Fruit fly (Drosophila melanogaster) whole organism, embryonic: ENCODE measurements around the gene Sec5.

ENCODE experiments used
- Aef1 ChIP-seq: fragments of 200-800 bp; sonication (Bioruptor generic); IDR thresholded peaks from 3 replicates; pipeline ENCODE4 v1.3.6; 2022; ENCODE audit warnings: missing biosample characterization, missing genetic modification characterization
- CG13894 ChIP-seq: fragments of 200-800 bp; sonication (Bioruptor generic); optimal IDR thresholded peaks from 3 replicates; lab custom pipeline; 2018; ENCODE audit warnings: missing biosample characterization, mild to moderate bottlenecking, missing genetic modification characterization, moderate library complexity
- CG1529 ChIP-seq: fragments of 200-800 bp; sonication (Bioruptor generic); optimal IDR thresholded peaks from 3 replicates; lab custom pipeline; 2018; ENCODE audit warnings: missing biosample characterization, missing genetic modification characterization
- CG15479 ChIP-seq: fragments of 200-800 bp; sonication (Bioruptor generic); optimal IDR thresholded peaks from 3 replicates; lab custom pipeline; 2019; ENCODE audit warnings: missing biosample characterization, mild to moderate bottlenecking, missing genetic modification characterization, moderate library complexity
- CG15696 ChIP-seq: fragments of 200-800 bp; sonication (Bioruptor generic); optimal IDR thresholded peaks from 2 replicates; lab custom pipeline; 2019; ENCODE audit warnings: missing biosample characterization, mild to moderate bottlenecking, missing genetic modification characterization, moderate library complexity
- CG1602 ChIP-seq: fragments of 200-800 bp; sonication (Bioruptor generic); optimal IDR thresholded peaks from 3 replicates; lab custom pipeline; 2016; ENCODE audit warnings: missing biosample characterization, missing genetic modification characterization
- CG17328 ChIP-seq: fragments of 200-800 bp; sonication (Bioruptor generic); IDR thresholded peaks from 2 replicates; pipeline ENCODE4 v1.3.6; 2022; ENCODE audit warnings: missing biosample characterization, missing genetic modification characterization
- CG17568 ChIP-seq: fragments of 200-800 bp; sonication (Bioruptor generic); optimal IDR thresholded peaks from 2 replicates; lab custom pipeline; 2018; ENCODE audit warnings: missing biosample characterization, mild to moderate bottlenecking, missing genetic modification characterization, moderate library complexity
- CG17829 ChIP-seq: fragments of 200-800 bp; optimal IDR thresholded peaks from 2 replicates; lab custom pipeline; 2019; ENCODE audit warnings: missing biosample characterization, mild to moderate bottlenecking, missing genetic modification characterization, moderate library complexity
- CG1832 ChIP-seq: fragments of 200-800 bp; sonication (Bioruptor generic); optimal IDR thresholded peaks from 2 replicates; lab custom pipeline; 2017; ENCODE audit warnings: missing biosample characterization, mild to moderate bottlenecking, missing genetic modification characterization, inconsistent platforms
- CG18476 ChIP-seq: fragments of 200-800 bp; sonication (Bioruptor generic); optimal IDR thresholded peaks from 2 replicates; lab custom pipeline; 2016; ENCODE audit warnings: missing biosample characterization, mild to moderate bottlenecking, missing genetic modification characterization
- CG2116 ChIP-seq: fragments of 200-800 bp; sonication (Bioruptor generic); optimal IDR thresholded peaks from 3 replicates; lab custom pipeline; 2018; ENCODE audit warnings: missing biosample characterization, mild to moderate bottlenecking, missing genetic modification characterization
- CG2120 ChIP-seq: fragments of 200-800 bp; sonication (Bioruptor generic); optimal IDR thresholded peaks from 3 replicates; lab custom pipeline; 2016; ENCODE audit warnings: missing biosample characterization, missing genetic modification characterization
- CG32772 ChIP-seq: fragments of 200-800 bp; sonication (Bioruptor generic); IDR thresholded peaks from 2 replicates; pipeline ENCODE4 v1.3.6; 2022; ENCODE audit warnings: missing biosample characterization, missing genetic modification characterization
- CG34422 ChIP-seq: fragments of 200-800 bp; sonication (Bioruptor generic); IDR thresholded peaks from 3 replicates; pipeline ENCODE4 v1.3.6; 2022; ENCODE audit warnings: missing biosample characterization, missing genetic modification characterization
- CG4282 ChIP-seq: fragments of 200-800 bp; sonication (Bioruptor generic); optimal IDR thresholded peaks from 2 replicates; lab custom pipeline; 2016; ENCODE audit warnings: missing biosample characterization, missing genetic modification characterization
- CG4424 ChIP-seq: fragments of 200-800 bp; sonication (Bioruptor generic); optimal IDR thresholded peaks from 3 replicates; lab custom pipeline; 2016; ENCODE audit warnings: missing biosample characterization, missing genetic modification characterization
- CG7271 ChIP-seq: fragments of 200-800 bp; sonication (Bioruptor generic); optimal IDR thresholded peaks from 2 replicates; lab custom pipeline; 2018; ENCODE audit warnings: missing biosample characterization, mild to moderate bottlenecking, missing genetic modification characterization, moderate library complexity
- CG7987 ChIP-seq: fragments of 200-800 bp; sonication (Bioruptor generic); optimal IDR thresholded peaks from 2 replicates; lab custom pipeline; 2018; ENCODE audit warnings: missing biosample characterization, mild to moderate bottlenecking, missing genetic modification characterization, moderate library complexity
- D19A ChIP-seq: fragments of 200-800 bp; optimal IDR thresholded peaks from 3 replicates; lab custom pipeline; 2019; ENCODE audit warnings: missing biosample characterization, mild to moderate bottlenecking, missing genetic modification characterization, moderate library complexity
- Dbx ChIP-seq: fragments of 200-800 bp; sonication (Bioruptor generic); IDR thresholded peaks from 3 replicates; pipeline ENCODE4 v1.3.6; 2022; ENCODE audit warnings: missing biosample characterization, missing genetic modification characterization
- Doc2 ChIP-seq: fragments of 200-800 bp; sonication (Bioruptor generic); IDR thresholded peaks from 2 replicates; pipeline ENCODE4 v1.3.6; 2022; ENCODE audit warnings: missing biosample characterization, missing genetic modification characterization
- Eip74EF ChIP-seq, 2 experiments: fragments of 200-800 bp in 1 of 2; fragments of >200 bp in 1 of 2; sonication (Bioruptor generic) in 1 of 2; optimal IDR thresholded peaks; 2 replicates each; lab custom pipeline; 2017 to 2019; ENCODE audit warnings: missing biosample characterization in 2 of 2, missing genetic modification characterization in 2 of 2, mild to moderate bottlenecking in 1 of 2, moderate library complexity in 1 of 2
- Fer1 ChIP-seq: fragments of 200-800 bp; sonication (Bioruptor generic); optimal IDR thresholded peaks from 2 replicates; lab custom pipeline; 2017; ENCODE audit warnings: missing biosample characterization, mild to moderate bottlenecking, missing genetic modification characterization
- Gug ChIP-seq: fragments of 200-800 bp; sonication (Bioruptor generic); IDR thresholded peaks from 4 replicates; pipeline ENCODE4 v1.3.6; 2022; ENCODE audit warnings: missing biosample characterization, missing genetic modification characterization
- Hmr ChIP-seq: fragments of 200-800 bp; sonication (Bioruptor generic); optimal IDR thresholded peaks from 3 replicates; lab custom pipeline; 2017; ENCODE audit warnings: mild to moderate bottlenecking, missing biosample characterization, missing genetic modification reagents, missing genetic modification characterization
- Hmx ChIP-seq: fragments of 200-800 bp; sonication (Bioruptor generic); optimal IDR thresholded peaks from 2 replicates; lab custom pipeline; 2016; ENCODE audit warnings: missing biosample characterization, missing genetic modification characterization
- Hr3 ChIP-seq: fragments of 200-800 bp; sonication (Bioruptor generic); optimal IDR thresholded peaks from 3 replicates; lab custom pipeline; 2016; ENCODE audit warnings: missing biosample characterization, missing genetic modification characterization
- Lhr ChIP-seq: fragments of 200-800 bp; sonication (Bioruptor generic); optimal IDR thresholded peaks from 3 replicates; lab custom pipeline; 2017; ENCODE audit warnings: mild to moderate bottlenecking, missing biosample characterization, missing genetic modification reagents, missing genetic modification characterization
- Oaz ChIP-seq: fragments of 200-800 bp; sonication (Bioruptor generic); IDR thresholded peaks from 2 replicates; pipeline ENCODE4 v1.3.6; 2022; ENCODE audit warnings: missing biosample characterization, missing genetic modification characterization
- al ChIP-seq: fragments of 200-800 bp; sonication (Bioruptor generic); IDR thresholded peaks from 2 replicates; pipeline ENCODE4 v1.3.6; 2022; ENCODE audit warnings: missing biosample characterization, missing genetic modification characterization
- ase ChIP-seq: fragments of 200-800 bp; sonication (Bioruptor generic); IDR thresholded peaks from 3 replicates; pipeline ENCODE4 v1.3.6; 2022; ENCODE audit warnings: missing biosample characterization, missing genetic modification characterization
- bcd ChIP-seq: fragments of 200-800 bp; sonication (Bioruptor generic); optimal IDR thresholded peaks from 2 replicates; lab custom pipeline; 2017; ENCODE audit warnings: missing biosample characterization, mild to moderate bottlenecking, missing genetic modification characterization
- caup ChIP-seq: fragments of 200-800 bp; sonication (Bioruptor generic); optimal IDR thresholded peaks from 3 replicates; lab custom pipeline; 2017; ENCODE audit warnings: missing biosample characterization, mild to moderate bottlenecking, missing genetic modification characterization, moderate library complexity; ENCODE audit not compliant: severe bottlenecking
- chn ChIP-seq: fragments of 200-800 bp; sonication (Bioruptor generic); optimal IDR thresholded peaks from 2 replicates; lab custom pipeline; 2016; ENCODE audit warnings: missing biosample characterization, missing genetic modification characterization
- croc ChIP-seq: fragments of 200-800 bp; sonication (Bioruptor generic); conservative IDR thresholded peaks from 3 replicates; pipeline ENCODE4 v1.3.6; 2022; ENCODE audit warnings: missing biosample characterization, missing genetic modification characterization
- crol ChIP-seq: fragments of 200-800 bp; sonication (Bioruptor generic); IDR thresholded peaks from 2 replicates; pipeline ENCODE4 v1.3.6; 2022; ENCODE audit warnings: missing biosample characterization, missing genetic modification characterization
- ems ChIP-seq: fragments of 200-800 bp; sonication (Bioruptor generic); optimal IDR thresholded peaks from 3 replicates; lab custom pipeline; 2016; ENCODE audit warnings: missing biosample characterization, missing genetic modification characterization
- gcm2 ChIP-seq: fragments of 200-800 bp; sonication (Bioruptor generic); optimal IDR thresholded peaks from 2 replicates; lab custom pipeline; 2016; ENCODE audit warnings: missing biosample characterization, missing genetic modification characterization
- gem ChIP-seq: fragments of 200-800 bp; sonication (Bioruptor generic); optimal IDR thresholded peaks from 2 replicates; lab custom pipeline; 2019; ENCODE audit warnings: missing biosample characterization, mild to moderate bottlenecking, missing genetic modification characterization, moderate library complexity
- gro ChIP-seq: fragments of 200-800 bp; sonication (Bioruptor generic); optimal IDR thresholded peaks from 2 replicates; lab custom pipeline; 2016; ENCODE audit warnings: missing biosample characterization, missing genetic modification characterization
- gt ChIP-seq: fragments of 200-800 bp; sonication (Bioruptor generic); IDR thresholded peaks from 2 replicates; pipeline ENCODE4 v1.3.6; 2022; ENCODE audit warnings: missing biosample characterization, missing genetic modification characterization
- ham ChIP-seq: fragments of 200-800 bp; sonication (Bioruptor generic); IDR thresholded peaks from 2 replicates; pipeline ENCODE4 v1.3.6; 2022; ENCODE audit warnings: missing biosample characterization, missing genetic modification characterization
- ken ChIP-seq: fragments of 200-800 bp; sonication (Bioruptor generic); IDR thresholded peaks from 3 replicates; pipeline ENCODE4 v1.3.6; 2022; ENCODE audit warnings: missing biosample characterization, missing genetic modification characterization
- lmd ChIP-seq: fragments of 200-800 bp; sonication (Bioruptor generic); IDR thresholded peaks from 2 replicates; pipeline ENCODE4 v1.3.6; 2022; ENCODE audit warnings: missing biosample characterization, missing genetic modification characterization
- mam ChIP-seq: fragments of 200-800 bp; sonication (Bioruptor generic); optimal IDR thresholded peaks from 3 replicates; lab custom pipeline; 2016; ENCODE audit warnings: missing biosample characterization, missing genetic modification characterization
- peb ChIP-seq: fragments of 200-800 bp; sonication (Bioruptor generic); IDR thresholded peaks from 2 replicates; pipeline ENCODE4 v1.3.6; 2022; ENCODE audit warnings: missing biosample characterization, missing genetic modification characterization
- pfk ChIP-seq: fragments of 200-800 bp; sonication (Bioruptor generic); optimal IDR thresholded peaks from 2 replicates; lab custom pipeline; 2018; ENCODE audit warnings: missing biosample characterization, mild to moderate bottlenecking, missing genetic modification characterization, moderate library complexity
- prd ChIP-seq, 3 experiments: fragments of >200 bp in 2 of 3; fragments of 200-800 bp in 1 of 3; sonication (Bioruptor generic) in 1 of 3; optimal IDR thresholded peaks in 2 of 3; IDR thresholded peaks in 1 of 3; 2 replicates in 2 of 3; 3 replicates in 1 of 3; pipeline versions ENCODE4 v1.3.6 to Lab custom; 2017 to 2022; ENCODE audit warnings: missing biosample characterization in 1 of 3, missing genetic modification characterization in 1 of 3
- tap ChIP-seq: fragments of 200-800 bp; optimal IDR thresholded peaks from 3 replicates; lab custom pipeline; 2019; ENCODE audit warnings: missing biosample characterization, mild to moderate bottlenecking, missing genetic modification characterization, moderate library complexity
- tgo ChIP-seq: fragments of 200-800 bp; sonication (Bioruptor generic); IDR thresholded peaks from 3 replicates; pipeline ENCODE4 v1.3.6; 2022; ENCODE audit warnings: missing biosample characterization, missing genetic modification characterization

Sec5 gene

dm6 chr2L:3440322-3440721 lies 16.8 kb upstream of the Sec5 start (continued):
- no peak for TF ChIP-seq Lhr
- peak; percentile 27 for TF ChIP-seq mam
- TF ChIP-seq CG7987 (GFP tag; lab: Kevin White, UChicago) = peak; percentile 9
- TF ChIP-seq Hmx = no peak
- TF ChIP-seq lmd (GFP tag; lab: Robert Waterston, UW) = peak; percentile 82
- TF ChIP-seq CG18476 (GFP tag; lab: Kevin White, UChicago) = no peak
- no peak for TF ChIP-seq D19A (tag; lab: Kevin White, UChicago)
- no peak for TF ChIP-seq CG15696
- peak; percentile 81 for TF ChIP-seq ase
- peak; percentile 68 for TF ChIP-seq Hmr (GFP tag; lab: Kevin White, UChicago)
- TF ChIP-seq CG1832 (GFP tag; lab: Kevin White, UChicago) = no peak
- no peak for TF ChIP-seq gro (GFP tag; lab: Kevin White, UChicago)
- no peak for TF ChIP-seq Eip74EF (GFP tag; optimal IDR thresholded peaks at IDR 0.05; lab: Kevin White, UChicago)
- peak; percentile 83; the same call in 2 of the 3 replicates for TF ChIP-seq CG34422
- TF ChIP-seq chn (GFP tag; lab: Kevin White, UChicago) = peak; percentile 54
- TF ChIP-seq croc (GFP tag; lab: Robert Waterston, UW) = peak; percentile 46; the same call in 2 of the 3 replicates
- 0 out of 2 replicates have a peak, but pooled peaks have one; percentile 57 for TF ChIP-seq gt (GFP tag; lab: Robert Waterston, UW)
- TF ChIP-seq CG1602 = peak; percentile 44
- no peak for TF ChIP-seq CG17568 (GFP tag; lab: Kevin White, UChicago)
- TF ChIP-seq CG4282 (GFP tag; lab: Kevin White, UChicago) = no peak
- TF ChIP-seq pfk (GFP tag; lab: Kevin White, UChicago) = no peak
- peak; percentile 64 for TF ChIP-seq peb
- peak; percentile 73 for TF ChIP-seq Fer1 (GFP tag; lab: Kevin White, UChicago)
- TF ChIP-seq caup (GFP tag; lab: Kevin White, UChicago) = peak; percentile 27
- peak; percentile 44 for TF ChIP-seq Aef1 (GFP tag; lab: Robert Waterston, UW)
- TF ChIP-seq Gug = peak; percentile 49; the same call in 2 of the 4 replicates
- no peak for TF ChIP-seq Doc2 (GFP tag; lab: Robert Waterston, UW)
- TF ChIP-seq ham = no peak
- TF ChIP-seq CG17829 (tag; lab: Kevin White, UChicago) = peak; percentile 65
- no peak for TF ChIP-seq prd (optimal IDR thresholded peaks at IDR 0.05; lab: Kevin White, UChicago)
- TF ChIP-seq prd (GFP tag; IDR thresholded peaks at IDR 0.05; lab: Robert Waterston, UW) = peak; percentile 82
- TF ChIP-seq tgo (GFP tag; lab: Robert Waterston, UW) = peak; percentile 81
- TF ChIP-seq CG32772 (GFP tag; lab: Robert Waterston, UW) = peak; percentile 76
- peak; percentile 77 for TF ChIP-seq CG17328 (GFP tag; lab: Robert Waterston, UW)
- no peak for TF ChIP-seq CG2116 (GFP tag; lab: Kevin White, UChicago)
- TF ChIP-seq CG13894 (tag; lab: Kevin White, UChicago) = no peak
- no peak for TF ChIP-seq CG15479 (GFP tag; lab: Kevin White, UChicago)
- TF ChIP-seq Oaz (GFP tag; lab: Robert Waterston, UW) = peak; percentile 48; the same call in 1 of the 2 replicates
- peak; percentile 55 for TF ChIP-seq CG2120
- peak; percentile 64 for TF ChIP-seq bcd (GFP tag; lab: Kevin White, UChicago)
- no peak for TF ChIP-seq gcm2
- 0 out of 3 replicates have a peak, but pooled peaks have one; percentile 43 for TF ChIP-seq Dbx (GFP tag; lab: Robert Waterston, UW)
- TF ChIP-seq ken (GFP tag; lab: Robert Waterston, UW) = no peak
- TF ChIP-seq CG1529 (GFP tag; lab: Kevin White, UChicago) = peak; percentile 59
- peak; percentile 24 for TF ChIP-seq ems (GFP tag; lab: Kevin White, UChicago)
- TF ChIP-seq Hr3 = peak; percentile 57
- TF ChIP-seq CG7271 (tag; lab: Kevin White, UChicago) = no peak
- peak; percentile 54 for TF ChIP-seq al (GFP tag; lab: Robert Waterston, UW)
- peak; percentile 72 for TF ChIP-seq tap (tag; lab: Kevin White, UChicago)
- peak; percentile 64; the same call in 1 of the 2 replicates for TF ChIP-seq crol (GFP tag; lab: Robert Waterston, UW)
- TF ChIP-seq CG4424 (GFP tag; lab: Kevin White, UChicago) = peak; percentile 65
- TF ChIP-seq gem = peak; percentile 82
